Worm (Caenorhabditis elegans): Measurements from ENCODE around the gene F02D10.3.

Gene F02D10.3

DNA sequence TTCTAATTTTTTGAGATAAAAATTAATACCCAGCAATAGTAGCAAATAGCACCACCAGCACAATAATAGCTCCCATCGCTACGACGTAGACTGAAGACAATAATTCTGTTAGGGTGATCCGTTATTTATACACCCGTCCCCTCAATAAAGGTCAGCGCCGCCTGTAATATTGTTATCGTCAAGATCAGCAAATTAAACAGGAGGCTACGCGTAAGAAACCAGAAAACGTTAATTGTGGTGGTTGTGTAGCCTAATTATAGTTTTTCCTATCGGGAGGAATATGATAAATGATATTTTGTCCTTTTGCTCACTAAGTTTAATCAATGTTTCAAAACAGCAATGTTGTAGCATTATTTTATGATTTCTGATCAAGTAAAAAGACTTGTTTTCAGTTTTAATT, 52.9 kb downstream of the F02D10.3 start, which contains the start of the genes cyp-13B1 and C29F7.1:
Gene cyp-13B1, minus strand, starts transcription at position 101 of the 400 bp plus-strand sequence.
Gene C29F7.1, plus strand, starts transcription at position 394 of the 400 bp plus-strand sequence.
- TF ChIP-seq mab-5 (tag; optimal IDR thresholded peaks at IDR 0.05) (no peak), unc-39 (tag; optimal IDR thresholded peaks at IDR 0.05) (no peak), lsy-2 (tag; optimal IDR thresholded peaks at IDR 0.05) (no peak), nhr-12 (tag; optimal IDR thresholded peaks at IDR 0.05) (no peak), tbx-8 (GFP tag; optimal IDR thresholded peaks at IDR 0.05) (no peak), nhr-237 (tag; optimal IDR thresholded peaks at IDR 0.05) (no peak), lin-13 (tag; optimal IDR thresholded peaks at IDR 0.05) (no peak), mep-1 (tag; optimal IDR thresholded peaks at IDR 0.05) (no peak), M03D4.4 (tag; optimal IDR thresholded peaks at IDR 0.05) (no peak), ham-2 (GFP tag; optimal IDR thresholded peaks at IDR 0.05) (no peak), unc-62 (GFP tag; optimal IDR thresholded peaks at IDR 0.05) (no peak)
